Worm (Caenorhabditis elegans) whole organism, L2 larva: ENCODE data around the gene F36G9.15.

ENCODE experiments used
- ZK546.5 ChIP-seq: sonication (generic microtip); optimal IDR thresholded peaks from 2 replicates; lab custom pipeline; 2017; ENCODE audit warnings: missing biosample characterization, missing genetic modification characterization
- aly-2 ChIP-seq: fragments of 150-350 bp; optimal IDR thresholded peaks from 2 replicates; lab custom pipeline; 2014; ENCODE audit warnings: missing biosample characterization, missing genetic modification characterization
- ceh-82 ChIP-seq: fragments of 150-350 bp; optimal IDR thresholded peaks from 2 replicates; lab custom pipeline; 2014; ENCODE audit warnings: missing biosample characterization, missing genetic modification characterization
- dmd-4 ChIP-seq: sonication (generic microtip); optimal IDR thresholded peaks from 2 replicates; lab custom pipeline; 2017; ENCODE audit warnings: missing biosample characterization, missing genetic modification characterization
- elt-1 ChIP-seq: fragments of 150-350 bp; optimal IDR thresholded peaks from 2 replicates; lab custom pipeline; 2014; ENCODE audit warnings: missing biosample characterization, missing genetic modification characterization
- elt-3 ChIP-seq: sonication (generic microtip); optimal IDR thresholded peaks from 2 replicates; lab custom pipeline; 2017; ENCODE audit warnings: missing biosample characterization, missing genetic modification characterization
- lin-13 ChIP-seq: fragments of 150-350 bp; optimal IDR thresholded peaks from 2 replicates; lab custom pipeline; 2014; ENCODE audit warnings: missing biosample characterization, missing genetic modification reagents, missing genetic modification characterization
- mdl-1 ChIP-seq, 2 experiments: fragments of 150-350 bp in 1 of 2; sonication (generic microtip) in 1 of 2; optimal IDR thresholded peaks; 2 replicates each; lab custom pipeline; 2017; ENCODE audit warnings: missing biosample characterization in 2 of 2, missing genetic modification characterization in 2 of 2
- nhr-21 ChIP-seq: fragments of 150-350 bp; optimal IDR thresholded peaks from 2 replicates; lab custom pipeline; 2014; ENCODE audit warnings: missing biosample characterization, missing genetic modification characterization
- skn-1 ChIP-seq: sonication (generic microtip); optimal IDR thresholded peaks from 2 replicates; lab custom pipeline; 2017; ENCODE audit warnings: missing biosample characterization, missing genetic modification characterization
- snpc-4 ChIP-seq: fragments of 150-350 bp; optimal IDR thresholded peaks from 2 replicates; lab custom pipeline; 2014; ENCODE audit warnings: missing biosample characterization, missing genetic modification characterization
- unc-62 ChIP-seq: fragments of 150-350 bp; optimal IDR thresholded peaks from 2 replicates; lab custom pipeline; 2014; ENCODE audit warnings: missing biosample characterization, missing genetic modification reagents, missing genetic modification characterization
- zag-1 ChIP-seq: fragments of 150-350 bp; optimal IDR thresholded peaks from 2 replicates; lab custom pipeline; 2014; ENCODE audit warnings: missing biosample characterization, missing genetic modification characterization
- ztf-4 ChIP-seq: fragments of 150-350 bp; optimal IDR thresholded peaks from 2 replicates; lab custom pipeline; 2014; ENCODE audit warnings: missing biosample characterization, missing genetic modification characterization

ce11 chrV:16023051-16023450, 35.1 kb upstream of the F36G9.15 start, which contains the start of gene cwc-15:
- TF ChIP-seq lin-13 (GFP tag; lab: Kevin White, UChicago): no peak
- TF ChIP-seq nhr-21 (tag; lab: Kevin White, UChicago): no peak
- TF ChIP-seq dmd-4: no peak
- no peak for TF ChIP-seq snpc-4
- no peak for TF ChIP-seq zag-1
- no peak for TF ChIP-seq ceh-82 (tag; lab: Kevin White, UChicago)
- no peak for TF ChIP-seq aly-2 (tag; lab: Kevin White, UChicago)
- TF ChIP-seq ZK546.5 (tag; lab: Kevin White, UChicago): no peak
- no peak for TF ChIP-seq elt-3 (tag; lab: Kevin White, UChicago)
- no peak for TF ChIP-seq unc-62
- no peak for TF ChIP-seq ztf-4 (tag; lab: Kevin White, UChicago)
- no peak for TF ChIP-seq mdl-1 (tag; optimal IDR thresholded peaks at IDR 0.05; lab: Kevin White, UChicago)
- TF ChIP-seq elt-1: no peak
- TF ChIP-seq skn-1 (tag; lab: Kevin White, UChicago): no peak
